Fruit fly (Drosophila melanogaster) whole organism, embryonic: Measurements from ENCODE around the gene mRpS33.

Experiments used
- CoRest ChIP-seq: fragments of 200-800 bp; sonication (Bioruptor generic); optimal IDR thresholded peaks from 3 replicates; lab custom pipeline; 2018; ENCODE audit warnings: missing biosample characterization, mild to moderate bottlenecking, missing genetic modification characterization, moderate library complexity
- Xrp1 ChIP-seq: fragments of 200-800 bp; sonication (Bioruptor generic); IDR thresholded peaks from 2 replicates; pipeline ENCODE4 v1.3.6; 2022; ENCODE audit warnings: missing biosample characterization, missing genetic modification characterization
- pfk ChIP-seq: fragments of 200-800 bp; sonication (Bioruptor generic); optimal IDR thresholded peaks from 2 replicates; lab custom pipeline; 2018; ENCODE audit warnings: missing biosample characterization, mild to moderate bottlenecking, missing genetic modification characterization, moderate library complexity
- rib ChIP-seq: fragments of 200-800 bp; sonication (Bioruptor generic); IDR thresholded peaks from 2 replicates; pipeline ENCODE4 v1.3.6; 2022; ENCODE audit warnings: missing biosample characterization, missing genetic modification characterization

DNA sequence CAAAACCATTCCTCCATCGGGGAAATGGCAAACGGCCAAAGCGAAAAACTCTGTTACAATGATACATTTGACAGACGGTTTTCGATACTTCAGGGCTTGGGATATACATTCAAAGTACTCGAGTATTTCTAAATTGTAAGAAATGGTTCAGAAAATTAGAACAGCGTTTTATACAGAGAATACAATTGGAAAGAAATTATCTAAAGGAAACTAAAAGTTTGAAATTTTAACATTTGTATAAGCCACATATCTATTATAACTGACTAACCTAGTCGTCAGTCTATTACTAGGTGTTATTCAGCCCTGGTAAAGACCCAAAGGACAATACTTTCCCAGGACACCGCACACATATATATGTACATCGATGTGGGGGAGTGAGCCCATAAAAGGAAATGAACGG, 40.1 kb upstream of the mRpS33 start:
- TF ChIP-seq pfk (GFP tag; lab: Kevin White, UChicago) (no peak), rib (GFP tag; lab: Robert Waterston, UW) (no peak), Xrp1 (GFP tag; lab: Robert Waterston, UW) (peak; percentile 45; the same call in 1 of the 2 replicates), CoRest (tag; lab: Kevin White, UChicago) (peak; percentile 52)
